Fruit fly (Drosophila melanogaster): ENCODE results near the gene CG9795.

dm6 chr3R:4291289-4291688 is 28.2 kb upstream of the CG9795 start:
- TF ChIP-seq Pif1B (GFP tag; optimal IDR thresholded peaks at IDR 0.05), result no peak
- no peak for TF ChIP-seq CG12605 (GFP tag; IDR thresholded peaks at IDR 0.05)
- TF ChIP-seq rn (GFP tag; IDR thresholded peaks at IDR 0.05), result no peak
- no peak for TF ChIP-seq EcR (GFP tag; optimal IDR thresholded peaks at IDR 0.05)
- no peak for TF ChIP-seq CG32121 (GFP tag; IDR thresholded peaks at IDR 0.05)
- TF ChIP-seq CG8159 (tag; optimal IDR thresholded peaks at IDR 0.05), result no peak
